Worm (Caenorhabditis elegans): Measurements from ENCODE around the gene Y57E12B.10.

- no peak for TF ChIP-seq nhr-237 (tag; optimal IDR thresholded peaks at IDR 0.05)
- no peak for TF ChIP-seq lsy-12 (tag; optimal IDR thresholded peaks at IDR 0.05)
- no peak for TF ChIP-seq nhr-77 (tag; optimal IDR thresholded peaks at IDR 0.05)
- TF ChIP-seq elt-2 (tag; optimal IDR thresholded peaks at IDR 0.05): no peak
- TF ChIP-seq nhr-28 (tag; optimal IDR thresholded peaks at IDR 0.05): no peak
- no peak for TF ChIP-seq unc-39 (tag; optimal IDR thresholded peaks at IDR 0.05)
- TF ChIP-seq fos-1 (tag; optimal IDR thresholded peaks at IDR 0.05): no peak
- TF ChIP-seq ztf-11 (tag; optimal IDR thresholded peaks at IDR 0.05): no peak
- TF ChIP-seq mdl-1 (tag; optimal IDR thresholded peaks at IDR 0.05): no peak
- no peak for TF ChIP-seq fkh-10 (GFP tag; optimal IDR thresholded peaks at IDR 0.05)
Measured at ce11 chrV:6906435-6906834, 29.3 kb downstream of the Y57E12B.10 start.
